Worm (Caenorhabditis elegans) whole organism, early embryonic: Measurements from ENCODE around the gene fbf-2.

ENCODE experiments used
- B0310.2 ChIP-seq: sonication (generic microtip); optimal IDR thresholded peaks from 2 replicates; lab custom pipeline; 2016; ENCODE audit warnings: mild to moderate bottlenecking, missing genetic modification characterization, missing compliant biosample characterization
- F13C5.2 ChIP-seq: sonication (generic microtip); optimal IDR thresholded peaks from 2 replicates; lab custom pipeline; 2017; ENCODE audit warnings: mild to moderate bottlenecking, missing genetic modification characterization, inconsistent platforms, missing compliant biosample characterization
- aly-1 ChIP-seq: sonication (generic microtip); optimal IDR thresholded peaks from 2 replicates; lab custom pipeline; 2016; ENCODE audit warnings: missing genetic modification characterization, missing compliant biosample characterization
- ama-1 ChIP-seq: fragments of 150-350 bp; optimal IDR thresholded peaks from 2 replicates; lab custom pipeline; 2014
- ceh-13 ChIP-seq: fragments of 200-800 bp; sonication (Bioruptor generic); optimal IDR thresholded peaks from 2 replicates; lab custom pipeline; 2018; ENCODE audit warnings: mild to moderate bottlenecking, missing genetic modification characterization, missing compliant biosample characterization
- ceh-36 ChIP-seq: sonication (generic microtip); optimal IDR thresholded peaks from 2 replicates; lab custom pipeline; 2016; ENCODE audit warnings: missing genetic modification characterization, inconsistent platforms, missing compliant biosample characterization
- ets-7 ChIP-seq: sonication (generic microtip); optimal IDR thresholded peaks from 2 replicates; lab custom pipeline; 2016; ENCODE audit warnings: missing genotype, missing genetic modification characterization, missing compliant biosample characterization
- flt-1 ChIP-seq: fragments of 200-800 bp; sonication (Bioruptor generic); IDR thresholded peaks from 2 replicates; pipeline ENCODE4 v1.3.6; 2022; ENCODE audit warnings: missing genetic modification characterization, missing compliant biosample characterization
- hmbx-1 ChIP-seq: sonication (generic microtip); optimal IDR thresholded peaks from 2 replicates; lab custom pipeline; 2016; ENCODE audit warnings: mild to moderate bottlenecking, missing genetic modification characterization, missing compliant biosample characterization
- hmg-4 ChIP-seq: fragments of 200-800 bp; sonication (Bioruptor generic); optimal IDR thresholded peaks from 2 replicates; lab custom pipeline; 2018; ENCODE audit warnings: mild to moderate bottlenecking, missing genetic modification characterization, missing compliant biosample characterization
- hnd-1 ChIP-seq: sonication (generic microtip); optimal IDR thresholded peaks from 2 replicates; lab custom pipeline; 2016; ENCODE audit warnings: missing genetic modification characterization, missing compliant biosample characterization
- pes-1 ChIP-seq: fragments of 200-800 bp; sonication (Bioruptor generic); IDR thresholded peaks from 2 replicates; pipeline ENCODE4 v1.3.6; 2022; ENCODE audit warnings: missing genetic modification reagents, missing genetic modification characterization, missing compliant biosample characterization
- scrt-1 ChIP-seq: fragments of 200-800 bp; sonication (Bioruptor generic); IDR thresholded peaks from 2 replicates; pipeline ENCODE4 v1.3.6; 2022; ENCODE audit warnings: missing genetic modification characterization, missing compliant biosample characterization
- sea-1 ChIP-seq: fragments of 200-800 bp; sonication (Bioruptor generic); conservative IDR thresholded peaks from 2 replicates; pipeline ENCODE4 v1.3.6; 2022; ENCODE audit warnings: missing genetic modification characterization, missing compliant biosample characterization
- tbx-11 ChIP-seq: fragments of 200-800 bp; sonication (Bioruptor generic); IDR thresholded peaks from 2 replicates; pipeline ENCODE4 v1.3.6; 2022; ENCODE audit warnings: missing genetic modification characterization, missing compliant biosample characterization
- tbx-37 ChIP-seq: fragments of 200-800 bp; sonication (Bioruptor generic); conservative IDR thresholded peaks from 2 replicates; pipeline ENCODE4 v1.3.6; 2022; ENCODE audit warnings: missing genetic modification reagents, missing genetic modification characterization, missing compliant biosample characterization
- tra-4 ChIP-seq: sonication (generic microtip); optimal IDR thresholded peaks from 2 replicates; lab custom pipeline; 2017; ENCODE audit warnings: missing genetic modification characterization, missing compliant biosample characterization

fbf-2 gene

DNA sequence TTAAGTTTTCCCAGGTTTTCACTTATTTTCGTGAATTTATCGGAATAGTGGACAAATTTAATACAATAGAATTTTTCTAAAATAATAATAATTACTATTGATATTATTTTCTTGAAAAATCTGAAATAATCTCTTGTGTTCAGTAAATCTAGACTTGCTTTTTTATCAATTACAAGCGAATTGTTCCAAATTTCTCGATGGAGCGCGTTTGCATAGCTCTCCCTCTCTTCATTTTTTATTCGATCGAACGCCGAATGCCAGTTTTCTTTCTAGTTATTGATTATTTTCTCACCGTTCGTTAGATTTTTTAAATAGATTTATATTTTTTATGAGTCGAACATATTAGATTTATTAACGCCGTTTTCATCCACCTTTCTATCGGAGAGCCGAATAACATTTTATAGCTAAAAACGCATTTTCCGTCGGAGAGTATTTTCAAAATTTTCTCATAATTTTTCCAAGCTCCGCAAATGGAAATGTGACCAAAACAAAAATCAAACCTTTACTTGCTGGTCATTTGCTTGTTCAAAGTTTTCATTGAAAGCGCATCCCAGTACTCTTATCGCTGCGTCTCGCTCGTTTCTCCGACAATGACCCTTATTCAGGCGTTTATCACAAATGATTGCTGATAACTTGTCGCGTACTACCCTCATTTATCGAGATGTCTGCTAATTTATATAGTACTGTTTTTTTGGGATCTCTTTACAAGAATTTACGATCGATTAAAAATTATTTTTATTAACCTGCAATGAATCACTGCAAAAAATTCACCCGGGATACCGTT, 31.6 kb upstream of the fbf-2 start:
- TF ChIP-seq sea-1 (GFP tag; lab: Robert Waterston, UW): no peak
- TF ChIP-seq hnd-1 (tag; lab: Kevin White, UChicago): no peak
- no peak for TF ChIP-seq hmg-4 (GFP tag; lab: Kevin White, UChicago)
- TF ChIP-seq hmbx-1 (tag; lab: Kevin White, UChicago): no peak
- TF ChIP-seq B0310.2 (tag; lab: Kevin White, UChicago): no peak
- TF ChIP-seq tbx-11 (GFP tag; lab: Robert Waterston, UW): no peak
- no peak for TF ChIP-seq F13C5.2 (tag; lab: Kevin White, UChicago)
- TF ChIP-seq ceh-36 (tag; lab: Kevin White, UChicago): no peak
- no peak for TF ChIP-seq tbx-37
- no peak for TF ChIP-seq pes-1 (GFP tag; lab: Robert Waterston, UW)
- TF ChIP-seq ets-7 (tag; lab: Kevin White, UChicago): no peak
- no peak for TF ChIP-seq ceh-13
- TF ChIP-seq tra-4 (tag; lab: Kevin White, UChicago): no peak
- no peak for TF ChIP-seq aly-1 (tag; lab: Kevin White, UChicago)
- no peak for TF ChIP-seq scrt-1 (GFP tag; lab: Robert Waterston, UW)
- no peak for TF ChIP-seq flt-1
- no peak for TF ChIP-seq ama-1 (lab: Kevin White, UChicago)

DNA sequence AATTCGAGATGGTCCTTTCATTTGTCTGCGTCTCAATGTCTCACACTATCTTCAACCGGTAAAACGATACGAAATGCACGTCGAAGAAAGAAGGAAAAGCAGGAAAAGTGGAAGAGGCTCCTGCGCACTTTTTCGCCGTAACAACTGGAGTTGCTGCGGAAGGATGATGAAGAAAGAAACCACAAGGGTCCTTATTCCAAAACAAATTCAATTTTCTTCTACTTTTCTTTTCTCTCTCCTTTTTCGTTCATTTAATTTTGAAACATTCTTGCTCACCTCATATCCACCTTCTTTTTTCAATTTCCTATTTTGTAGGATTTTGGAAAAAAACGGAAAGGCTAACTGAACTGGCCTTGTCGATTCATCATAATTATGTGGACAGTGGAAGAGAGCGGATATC, 29.3 kb upstream of the fbf-2 start:
- TF ChIP-seq ceh-36 (tag; lab: Kevin White, UChicago) (no peak), hnd-1 (tag; lab: Kevin White, UChicago) (no peak), sea-1 (GFP tag; lab: Robert Waterston, UW) (no peak), pes-1 (GFP tag; lab: Robert Waterston, UW) (no peak), ets-7 (tag; lab: Kevin White, UChicago) (no peak), ceh-13 (no peak)

DNA sequence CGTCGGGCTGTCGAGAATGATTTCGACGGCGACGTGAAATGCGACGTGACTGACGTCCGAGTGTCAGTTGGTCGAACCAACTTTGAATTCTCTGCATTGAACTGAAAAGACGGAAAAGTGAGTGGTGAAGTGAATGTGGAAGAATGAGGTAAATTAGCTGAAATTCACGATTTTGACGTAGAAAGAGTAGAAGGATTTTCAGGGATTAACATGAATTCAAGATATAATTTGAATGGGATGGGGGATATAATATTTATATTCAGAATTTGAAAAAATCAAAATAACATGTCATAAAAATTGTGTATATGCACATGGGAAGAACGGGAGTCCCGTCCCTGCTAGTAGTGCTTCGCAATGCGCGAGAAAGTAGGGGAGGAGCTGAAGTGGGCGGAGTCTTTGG, 26.9 kb upstream of the fbf-2 start, which contains the start of gene C29H12.6:
TSS of gene C29H12.6 (minus strand) at position 101 of the 400 bp plus-strand sequence.
- TF ChIP-seq scrt-1 (GFP tag; lab: Robert Waterston, UW) (no peak), hmg-4 (GFP tag; lab: Kevin White, UChicago) (no peak), sea-1 (GFP tag; lab: Robert Waterston, UW) (no peak), ceh-36 (tag; lab: Kevin White, UChicago) (peak; percentile 66)

DNA sequence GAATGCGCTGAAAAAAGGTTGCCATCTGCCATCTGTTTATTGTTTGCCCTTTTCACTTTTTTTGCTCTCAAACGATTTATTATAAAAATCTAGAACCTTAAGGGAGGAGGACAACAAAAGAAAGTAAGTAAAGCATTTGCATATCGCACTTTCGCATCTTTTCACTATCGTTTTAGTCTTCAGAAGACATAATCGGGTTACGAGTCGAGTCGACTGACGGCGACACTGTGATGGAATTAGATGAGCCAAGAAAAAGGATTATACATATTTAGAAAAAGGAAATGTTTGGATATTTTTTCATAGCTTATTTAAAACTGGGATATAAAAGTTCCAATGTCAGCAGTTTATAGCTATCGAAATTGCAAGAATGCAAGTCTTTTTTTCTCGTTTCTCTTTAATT, 25.4 kb upstream of the fbf-2 start:
- TF ChIP-seq ets-7 (tag; lab: Kevin White, UChicago) (no peak), hmg-4 (GFP tag; lab: Kevin White, UChicago) (no peak), aly-1 (tag; lab: Kevin White, UChicago) (no peak), flt-1 (no peak), scrt-1 (GFP tag; lab: Robert Waterston, UW) (no peak), sea-1 (GFP tag; lab: Robert Waterston, UW) (no peak), B0310.2 (tag; lab: Kevin White, UChicago) (no peak), pes-1 (GFP tag; lab: Robert Waterston, UW) (no peak), ceh-13 (no peak)

DNA sequence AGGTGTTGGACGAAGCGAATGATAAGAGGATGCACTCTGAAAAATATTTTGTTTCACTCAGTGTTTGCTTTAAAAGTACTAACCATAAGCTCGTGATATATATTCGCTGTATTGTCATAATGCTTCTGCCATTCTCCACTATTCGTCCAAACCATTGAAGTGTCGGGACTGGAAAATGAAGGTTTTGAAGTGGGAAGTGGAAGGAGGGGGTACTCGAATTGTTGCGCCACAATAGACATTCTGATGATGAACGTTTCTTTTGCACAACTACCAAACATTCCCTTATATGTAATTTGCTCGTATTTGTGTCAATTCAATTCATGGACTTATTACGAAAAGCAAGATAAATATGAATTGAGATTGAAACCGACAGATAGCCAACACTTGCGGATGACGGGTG, 24.0 kb upstream of the fbf-2 start:
- no peak for TF ChIP-seq pes-1 (GFP tag; lab: Robert Waterston, UW)
- TF ChIP-seq F13C5.2 (tag; lab: Kevin White, UChicago): no peak
- no peak for TF ChIP-seq hmbx-1 (tag; lab: Kevin White, UChicago)
- no peak for TF ChIP-seq sea-1 (GFP tag; lab: Robert Waterston, UW)
- no peak for TF ChIP-seq ama-1 (lab: Kevin White, UChicago)
- no peak for TF ChIP-seq ets-7 (tag; lab: Kevin White, UChicago)
- TF ChIP-seq ceh-13: no peak
- no peak for TF ChIP-seq hmg-4 (GFP tag; lab: Kevin White, UChicago)
- TF ChIP-seq tbx-37: no peak
- TF ChIP-seq ceh-36 (tag; lab: Kevin White, UChicago): no peak

DNA sequence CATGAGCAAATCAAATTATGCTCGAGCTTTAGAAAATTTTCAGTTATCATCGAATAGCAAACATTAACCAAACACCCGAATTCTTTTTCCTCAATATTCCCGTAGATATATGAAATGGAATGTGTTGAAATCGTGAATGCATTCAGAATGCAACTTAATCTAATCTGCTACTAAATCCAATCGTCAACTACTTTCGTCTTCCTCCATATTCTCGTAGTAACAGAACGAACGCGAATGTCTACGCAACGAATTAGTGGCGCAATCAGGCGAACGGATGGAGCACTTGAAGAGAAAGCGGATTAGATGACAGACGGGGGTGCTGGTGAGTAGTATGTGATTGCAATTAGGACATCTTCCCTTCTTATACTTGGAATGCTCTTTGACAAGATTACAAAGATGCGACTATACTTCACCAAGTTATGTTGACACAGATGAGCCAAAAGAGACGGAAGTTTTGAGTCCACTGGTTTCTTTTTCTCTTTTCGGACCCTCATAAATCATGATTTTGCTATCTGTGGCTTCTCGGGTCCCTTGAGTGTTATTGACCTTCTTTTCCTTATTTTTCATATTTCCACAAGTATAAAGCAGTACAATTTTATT, 22.7 kb upstream of the fbf-2 start:
- TF ChIP-seq hmg-4 (GFP tag; lab: Kevin White, UChicago) (no peak), sea-1 (GFP tag; lab: Robert Waterston, UW) (no peak), ceh-36 (tag; lab: Kevin White, UChicago) (peak; percentile 41), ceh-13 (no peak)

DNA sequence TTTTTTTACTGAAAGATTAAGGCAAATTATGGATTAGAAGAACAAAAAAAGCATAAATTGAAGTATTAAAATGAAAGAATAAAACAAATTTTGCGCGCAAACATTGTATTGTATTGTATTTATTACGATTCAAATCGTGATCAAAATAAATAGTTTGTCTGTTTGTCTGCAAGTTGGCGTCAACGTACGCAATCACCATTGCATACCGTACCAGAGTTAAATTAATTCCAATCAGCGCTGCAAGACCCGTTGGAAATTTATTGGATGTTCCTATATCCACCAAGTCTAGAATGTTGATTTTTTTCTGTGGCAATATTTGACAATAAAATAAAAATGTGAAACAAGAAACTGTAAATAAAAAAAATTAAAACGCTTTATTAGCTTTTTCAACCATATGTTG, 21.9 kb upstream of the fbf-2 start, which contains the start of gene heri-1:
TSS of gene heri-1 (minus strand) at position 8 of the 400 bp plus-strand sequence.
- no peak for TF ChIP-seq hmg-4 (GFP tag; lab: Kevin White, UChicago)
- no peak for TF ChIP-seq hmbx-1 (tag; lab: Kevin White, UChicago)
- no peak for TF ChIP-seq flt-1
- no peak for TF ChIP-seq hnd-1 (tag; lab: Kevin White, UChicago)

DNA sequence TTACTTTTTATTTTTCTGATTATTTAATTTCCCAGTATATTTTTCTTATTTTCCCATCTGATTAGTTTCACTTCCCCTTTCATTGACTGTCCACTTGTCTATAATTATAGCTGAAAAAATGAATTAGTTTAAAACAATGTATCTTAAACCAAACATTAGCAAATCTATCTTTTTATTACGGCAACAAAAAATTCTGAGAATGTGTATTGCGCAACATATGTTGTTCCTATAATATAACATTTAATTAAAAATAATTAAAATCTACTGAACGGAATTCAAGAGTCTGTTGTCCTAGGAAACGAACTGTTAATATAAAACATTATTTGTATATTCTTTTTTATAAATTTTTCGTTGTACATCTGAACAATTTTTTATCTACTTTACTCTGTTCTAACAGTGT, 18.7 kb upstream of the fbf-2 start:
- TF ChIP-seq tra-4 (tag; lab: Kevin White, UChicago) (no peak), flt-1 (no peak), B0310.2 (tag; lab: Kevin White, UChicago) (no peak), aly-1 (tag; lab: Kevin White, UChicago) (no peak), ceh-13 (no peak), scrt-1 (GFP tag; lab: Robert Waterston, UW) (no peak), hmbx-1 (tag; lab: Kevin White, UChicago) (no peak), hnd-1 (tag; lab: Kevin White, UChicago) (no peak), pes-1 (GFP tag; lab: Robert Waterston, UW) (no peak), ets-7 (tag; lab: Kevin White, UChicago) (no peak), ceh-36 (tag; lab: Kevin White, UChicago) (no peak), tbx-37 (no peak)
